Worm (Caenorhabditis elegans): ENCODE results near the gene T12A7.6.

ce11 chrIV:11743813-11744212 is 5.2 kb upstream of the T12A7.6 start:
- no peak for TF ChIP-seq elt-3 (tag; optimal IDR thresholded peaks at IDR 0.05)
- no peak for TF ChIP-seq unc-39 (tag; optimal IDR thresholded peaks at IDR 0.05)
- no peak for TF ChIP-seq elt-1 (tag; optimal IDR thresholded peaks at IDR 0.05; ENCODE audit: borderline replicate concordance, insufficient read depth)
- no peak for TF ChIP-seq lin-13 (tag; optimal IDR thresholded peaks at IDR 0.05)
- TF ChIP-seq nhr-237 (tag; optimal IDR thresholded peaks at IDR 0.05) = no peak
- no peak for TF ChIP-seq ztf-11 (tag; optimal IDR thresholded peaks at IDR 0.05)
- TF ChIP-seq nhr-12 (tag; optimal IDR thresholded peaks at IDR 0.05) = no peak
- TF ChIP-seq tbx-8 (GFP tag; optimal IDR thresholded peaks at IDR 0.05) = no peak
- no peak for TF ChIP-seq pha-4 (tag; optimal IDR thresholded peaks at IDR 0.05)

Data from whole organism, mixed stage, embryonic.